Worm (Caenorhabditis elegans): Measurements from ENCODE around the gene K09C4.2.

- TF ChIP-seq hnd-1 (tag; optimal IDR thresholded peaks at IDR 0.05): no peak
- no peak for TF ChIP-seq ets-7 (tag; optimal IDR thresholded peaks at IDR 0.05)
Measured at ce11 chrX:3316830-3317229, 20.5 kb downstream of the K09C4.2 start.

Data from whole organism, early embryonic.